Fruit fly (Drosophila melanogaster): ENCODE results near the gene Es2.
A peak's percentile ranks its signal among the peaks of the same experiment; 100 is the strongest.

Es2 gene

DNA sequence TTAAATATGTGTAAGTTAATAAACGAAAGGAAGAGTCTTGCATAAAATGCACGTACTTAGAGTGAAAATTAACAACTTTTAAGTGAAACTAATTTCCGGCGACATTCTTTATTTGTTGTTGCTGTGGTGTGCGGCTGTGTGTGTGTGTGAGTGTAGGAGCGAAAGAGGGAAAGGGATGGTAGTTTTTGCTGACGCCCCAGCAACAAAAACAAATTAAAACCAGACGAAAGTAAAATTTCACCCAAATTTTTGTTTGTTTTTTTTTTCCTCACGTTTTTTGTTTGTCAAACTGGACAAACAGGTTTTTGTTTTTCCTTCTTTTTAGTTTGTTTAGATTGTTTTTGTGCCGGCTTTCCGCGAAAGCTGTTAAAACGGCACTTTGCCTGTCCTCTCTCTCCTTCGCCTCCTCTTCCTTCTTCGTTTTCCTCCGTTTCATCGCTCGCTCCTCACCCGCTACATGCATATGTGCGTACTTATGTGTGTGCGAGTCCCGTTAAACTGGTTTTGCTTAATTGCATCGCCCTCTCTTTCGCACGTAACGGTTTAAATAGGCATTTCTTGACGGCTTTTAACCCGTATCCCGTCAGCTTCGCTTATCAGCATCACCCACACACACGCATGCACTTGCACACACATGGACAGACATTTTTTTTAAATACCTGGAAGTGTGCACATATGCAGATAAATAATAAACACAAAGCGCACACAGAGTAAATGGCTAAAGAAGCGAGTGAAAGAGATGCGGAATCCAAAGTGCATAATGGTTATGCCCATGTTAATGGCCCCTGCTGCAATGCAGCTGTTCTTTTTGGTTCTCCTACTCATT, 23.8 kb upstream of the Es2 start, which contains the start of gene Miga (continued):
- no peak for TF ChIP-seq bsh (GFP tag; optimal IDR thresholded peaks at IDR 0.05)
- TF ChIP-seq CG16863 (GFP tag; optimal IDR thresholded peaks at IDR 0.05) = no peak
- TF ChIP-seq CG2129 (GFP tag; IDR thresholded peaks at IDR 0.05; ENCODE audit: partially characterized antibody) = no peak
- no peak for TF ChIP-seq sug (tag; optimal IDR thresholded peaks at IDR 0.05)
- no peak for TF ChIP-seq CG1529 (GFP tag; optimal IDR thresholded peaks at IDR 0.05)
- no peak for TF ChIP-seq Xrp1 (GFP tag; IDR thresholded peaks at IDR 0.05)
- TF ChIP-seq wor (GFP tag; IDR thresholded peaks at IDR 0.05) = no peak
- no peak for TF ChIP-seq vvl (GFP tag; IDR thresholded peaks at IDR 0.05)
- TF ChIP-seq maf-S (GFP tag; optimal IDR thresholded peaks at IDR 0.05) = no peak
- no peak for TF ChIP-seq CG1647 (GFP tag; optimal IDR thresholded peaks at IDR 0.05)
- no peak for TF ChIP-seq ara (GFP tag; IDR thresholded peaks at IDR 0.05)
- TF ChIP-seq CG18764 (GFP tag; optimal IDR thresholded peaks at IDR 0.05) = no peak
- TF ChIP-seq CG17328 (GFP tag; IDR thresholded peaks at IDR 0.05) = no peak
- TF ChIP-seq CG16779 (GFP tag; IDR thresholded peaks at IDR 0.05) = no peak
- no peak for TF ChIP-seq BEAF-32 (GFP tag; optimal IDR thresholded peaks at IDR 0.05)
- no peak for TF ChIP-seq Gug (GFP tag; IDR thresholded peaks at IDR 0.05)
- TF ChIP-seq Abd-B (GFP tag; optimal IDR thresholded peaks at IDR 0.05) = no peak
- no peak for TF ChIP-seq Dek (tag; optimal IDR thresholded peaks at IDR 0.05)
- no peak for TF ChIP-seq CG17568 (GFP tag; optimal IDR thresholded peaks at IDR 0.05)
- TF ChIP-seq pho (GFP tag; optimal IDR thresholded peaks at IDR 0.05) = no peak
- TF ChIP-seq gsb-n (tag; optimal IDR thresholded peaks at IDR 0.05) = peak; percentile 33
- no peak for TF ChIP-seq CG4854 (GFP tag; optimal IDR thresholded peaks at IDR 0.05)
- TF ChIP-seq psq (GFP tag; optimal IDR thresholded peaks at IDR 0.05) = peak; percentile 80
- TF ChIP-seq CG18262 (tag; optimal IDR thresholded peaks at IDR 0.05) = no peak
- TF ChIP-seq CG2712 (tag; optimal IDR thresholded peaks at IDR 0.05) = no peak
- TF ChIP-seq ac (GFP tag; optimal IDR thresholded peaks at IDR 0.05) = no peak
- TF ChIP-seq CG3726 (GFP tag; IDR thresholded peaks at IDR 0.05) = no peak
- TF ChIP-seq tx (GFP tag; optimal IDR thresholded peaks at IDR 0.05) = no peak
- TF ChIP-seq CG3407 (GFP tag; optimal IDR thresholded peaks at IDR 0.05) = no peak
- TF ChIP-seq CG4820 (GFP tag; optimal IDR thresholded peaks at IDR 0.05) = no peak
- no peak for TF ChIP-seq CG6689 (GFP tag; IDR thresholded peaks at IDR 0.05)
- TF ChIP-seq nom (GFP tag; optimal IDR thresholded peaks at IDR 0.05) = peak; percentile 62
- no peak for TF ChIP-seq kah (GFP tag; optimal IDR thresholded peaks at IDR 0.05)
- no peak for TF ChIP-seq CG11093 (GFP tag; IDR thresholded peaks at IDR 0.05)
- TF ChIP-seq lilli (GFP tag; optimal IDR thresholded peaks at IDR 0.05) = no peak
- TF ChIP-seq CG15479 (GFP tag; optimal IDR thresholded peaks at IDR 0.05) = peak; percentile 90
- peak; percentile 30 for TF ChIP-seq CG1832 (GFP tag; optimal IDR thresholded peaks at IDR 0.05)
- no peak for TF ChIP-seq gt (GFP tag; IDR thresholded peaks at IDR 0.05)
- no peak for TF ChIP-seq CG4328 (GFP tag; optimal IDR thresholded peaks at IDR 0.05)
- TF ChIP-seq ap (GFP tag; IDR thresholded peaks at IDR 0.05) = no peak
- TF ChIP-seq slou (GFP tag; optimal IDR thresholded peaks at IDR 0.05) = no peak
- TF ChIP-seq CG12219 (GFP tag; optimal IDR thresholded peaks at IDR 0.05) = no peak
- TF ChIP-seq crc (GFP tag; optimal IDR thresholded peaks at IDR 0.05) = no peak
- no peak for TF ChIP-seq schlank (tag; optimal IDR thresholded peaks at IDR 0.05)
- no peak for TF ChIP-seq esg (GFP tag; conservative IDR thresholded peaks at IDR 0.05)
- no peak for TF ChIP-seq usp (GFP tag; optimal IDR thresholded peaks at IDR 0.05)
- TF ChIP-seq CG30431 (GFP tag; optimal IDR thresholded peaks at IDR 0.05) = no peak
- no peak for TF ChIP-seq slp2 (GFP tag; optimal IDR thresholded peaks at IDR 0.05)
- TF ChIP-seq PHDP (tag; optimal IDR thresholded peaks at IDR 0.05) = no peak
- no peak for TF ChIP-seq hbn (GFP tag; IDR thresholded peaks at IDR 0.05; ENCODE audit: partially characterized antibody)
- no peak for TF ChIP-seq Dbx (GFP tag; IDR thresholded peaks at IDR 0.05)
